Worm (Caenorhabditis elegans) whole organism, L4 larva: ENCODE measurements around the gene T05D4.5.

Source experiments
- F10B5.3 ChIP-seq: sonication (generic microtip); optimal IDR thresholded peaks from 2 replicates; lab custom pipeline; 2016; ENCODE audit warnings: mild to moderate bottlenecking, missing genetic modification characterization, missing compliant biosample characterization
- T20F7.1 ChIP-seq: fragments of 200-800 bp; sonication (Bioruptor generic); optimal IDR thresholded peaks from 2 replicates; lab custom pipeline; 2018; ENCODE audit warnings: mild to moderate bottlenecking, missing genetic modification characterization, missing compliant biosample characterization
- T26A8.4 ChIP-seq: fragments of 200-800 bp; sonication (Bioruptor generic); IDR thresholded peaks from 2 replicates; pipeline ENCODE4 v1.3.6; 2022; ENCODE audit warnings: missing genetic modification characterization, missing compliant biosample characterization
- Y105C5A.15 ChIP-seq: fragments of 200-800 bp; sonication (Bioruptor generic); IDR thresholded peaks from 2 replicates; pipeline ENCODE4 v1.3.6; 2022; ENCODE audit warnings: missing genetic modification characterization, missing compliant biosample characterization
- Y48G9A.11 ChIP-seq: fragments of 200-800 bp; sonication (Bioruptor generic); IDR thresholded peaks from 2 replicates; pipeline ENCODE4 v1.3.6; 2022; ENCODE audit warnings: missing genetic modification reagents, missing genetic modification characterization, missing compliant biosample characterization
- Y5F2A.4 ChIP-seq: fragments of 200-800 bp; sonication (Bioruptor generic); optimal IDR thresholded peaks from 2 replicates; lab custom pipeline; 2018; ENCODE audit warnings: mild to moderate bottlenecking, missing genetic modification characterization, missing compliant biosample characterization
- attf-4 ChIP-seq: sonication (generic microtip); optimal IDR thresholded peaks from 3 replicates; lab custom pipeline; 2017; ENCODE audit warnings: missing biosample characterization, missing genetic modification characterization
- ces-1 ChIP-seq: fragments of 150-350 bp; sonication (generic microtip); optimal IDR thresholded peaks from 4 replicates; lab custom pipeline; 2014; ENCODE audit warnings: missing biosample characterization, missing genetic modification reagents, missing genetic modification characterization
- cey-2 ChIP-seq: sonication (generic microtip); optimal IDR thresholded peaks from 3 replicates; lab custom pipeline; 2017; ENCODE audit warnings: missing genetic modification characterization, mild to moderate bottlenecking, missing compliant biosample characterization, antibody characterized with exemption, borderline replicate concordance; ENCODE audit not compliant: insufficient read depth
- ctbp-1 ChIP-seq: fragments of 200-800 bp; sonication (Bioruptor generic); IDR thresholded peaks from 2 replicates; pipeline ENCODE4 v1.3.6; 2022; ENCODE audit warnings: missing genetic modification reagents, missing genetic modification characterization, missing compliant biosample characterization
- daf-16 ChIP-seq, 3 experiments: sonication (generic microtip); optimal IDR thresholded peaks; 2 replicates each; lab custom pipeline; 2016 to 2017; ENCODE audit warnings: missing genetic modification characterization in 3 of 3, missing genetic modification reagents in 3 of 3, mild to moderate bottlenecking in 2 of 3, missing compliant biosample characterization in 2 of 3, missing biosample characterization in 1 of 3, moderate library complexity in 1 of 3
- daf-19 ChIP-seq: fragments of 200-800 bp; sonication (Bioruptor generic); conservative IDR thresholded peaks from 2 replicates; pipeline ENCODE4 v1.3.6; 2022; ENCODE audit warnings: missing genetic modification characterization, missing compliant biosample characterization
- daf-8 ChIP-seq: fragments of 200-800 bp; sonication (Bioruptor generic); IDR thresholded peaks from 2 replicates; pipeline ENCODE4 v1.3.6; 2022; ENCODE audit warnings: missing genetic modification characterization, missing compliant biosample characterization
- dmd-6 ChIP-seq: fragments of 200-800 bp; sonication (Bioruptor generic); IDR thresholded peaks from 2 replicates; pipeline ENCODE4 v1.3.6; 2022; ENCODE audit warnings: missing genetic modification reagents, missing genetic modification characterization, missing compliant biosample characterization
- duxl-1 ChIP-seq: sonication (generic microtip); optimal IDR thresholded peaks from 2 replicates; lab custom pipeline; 2016; ENCODE audit warnings: mild to moderate bottlenecking, missing genetic modification characterization, moderate library complexity, missing compliant biosample characterization; ENCODE audit not compliant: poor library complexity
- dve-1 ChIP-seq: sonication (generic microtip); optimal IDR thresholded peaks from 2 replicates; lab custom pipeline; 2017; ENCODE audit warnings: antibody characterized with exemption, mild to moderate bottlenecking, missing genetic modification characterization, missing compliant biosample characterization; ENCODE audit not compliant: insufficient read depth
- egl-27 ChIP-seq: sonication (generic microtip); optimal IDR thresholded peaks from 3 replicates; lab custom pipeline; 2017; ENCODE audit warnings: missing biosample characterization, missing genetic modification reagents, missing genetic modification characterization
- hlh-11 ChIP-seq: fragments of 200-800 bp; sonication (Bioruptor generic); optimal IDR thresholded peaks from 2 replicates; lab custom pipeline; 2018; ENCODE audit warnings: mild to moderate bottlenecking, missing genetic modification characterization, missing compliant biosample characterization
- hlh-30 ChIP-seq: sonication (generic microtip); optimal IDR thresholded peaks from 2 replicates; lab custom pipeline; 2017; ENCODE audit warnings: antibody characterized with exemption, mild to moderate bottlenecking, missing genetic modification characterization, missing compliant biosample characterization; ENCODE audit not compliant: insufficient read depth
- hmg-1.1 ChIP-seq: fragments of 200-800 bp; sonication (Bioruptor generic); IDR thresholded peaks from 2 replicates; pipeline ENCODE4 v1.3.6; 2022; ENCODE audit warnings: missing genetic modification reagents, missing genetic modification characterization, missing compliant biosample characterization
- lim-7 ChIP-seq: fragments of 200-800 bp; sonication (Bioruptor generic); IDR thresholded peaks from 2 replicates; pipeline ENCODE4 v1.3.6; 2022; ENCODE audit warnings: missing genetic modification characterization, missing compliant biosample characterization
- lin-38 ChIP-seq: fragments of 200-800 bp; sonication (Bioruptor generic); IDR thresholded peaks from 2 replicates; pipeline ENCODE4 v1.3.6; 2022; ENCODE audit warnings: missing genetic modification reagents, missing genetic modification characterization, missing compliant biosample characterization
- lsy-2 ChIP-seq, 2 experiments: fragments of 150-350 bp in 1 of 2; sonication (generic microtip) in 1 of 2; optimal IDR thresholded peaks; 2 replicates each; lab custom pipeline; 2014 to 2017; ENCODE audit warnings: missing biosample characterization in 2 of 2, missing genetic modification characterization in 2 of 2
- madf-5 ChIP-seq, 2 experiments: fragments of 200-800 bp; sonication (Bioruptor generic); IDR thresholded peaks; 2 replicates each; pipeline ENCODE4 v1.3.6; 2022; ENCODE audit warnings: missing compliant biosample characterization in 2 of 2, missing genetic modification characterization in 2 of 2
- mdl-1 ChIP-seq, 2 experiments: fragments of 150-350 bp in 1 of 2; sonication (generic microtip) in 1 of 2; optimal IDR thresholded peaks; 2 replicates each; lab custom pipeline; 2014 to 2017; ENCODE audit warnings: missing biosample characterization in 2 of 2, missing genetic modification characterization in 2 of 2
- mdt-29 ChIP-seq: fragments of 200-800 bp; sonication (Bioruptor generic); IDR thresholded peaks from 2 replicates; pipeline ENCODE4 v1.3.6; 2022; ENCODE audit warnings: missing genetic modification reagents, missing genetic modification characterization, missing compliant biosample characterization
- mep-1 ChIP-seq: fragments of 150-350 bp; sonication (generic microtip); optimal IDR thresholded peaks from 3 replicates; lab custom pipeline; 2014; ENCODE audit warnings: missing biosample characterization, missing genetic modification characterization
- nhr-10 ChIP-seq: fragments of 150-350 bp; optimal IDR thresholded peaks from 2 replicates; lab custom pipeline; 2014; ENCODE audit warnings: missing biosample characterization, missing genetic modification characterization
- nhr-102 ChIP-seq: sonication (generic microtip); optimal IDR thresholded peaks from 2 replicates; lab custom pipeline; 2016; ENCODE audit warnings: mild to moderate bottlenecking, missing genetic modification characterization, moderate library complexity, missing compliant biosample characterization
- nhr-28 ChIP-seq: fragments of 150-350 bp; optimal IDR thresholded peaks from 2 replicates; lab custom pipeline; 2014; ENCODE audit warnings: missing biosample characterization, missing genetic modification characterization
- nhr-76 ChIP-seq: fragments of 150-350 bp; optimal IDR thresholded peaks from 2 replicates; lab custom pipeline; 2014; ENCODE audit warnings: missing biosample characterization, missing genetic modification characterization
- pqm-1 ChIP-seq: sonication (generic microtip); optimal IDR thresholded peaks from 2 replicates; lab custom pipeline; 2017; ENCODE audit warnings: missing biosample characterization, missing genetic modification characterization
- set-16 ChIP-seq: fragments of 200-800 bp; sonication (Bioruptor generic); IDR thresholded peaks from 2 replicates; pipeline ENCODE4 v1.3.6; 2022; ENCODE audit warnings: missing genetic modification reagents, missing genetic modification characterization, missing compliant biosample characterization
- snpc-4 ChIP-seq: fragments of 150-350 bp; optimal IDR thresholded peaks from 2 replicates; lab custom pipeline; 2014; ENCODE audit warnings: missing biosample characterization, missing genetic modification characterization
- tag-97 ChIP-seq: fragments of 200-800 bp; sonication (Bioruptor generic); IDR thresholded peaks from 2 replicates; pipeline ENCODE4 v1.3.6; 2022; ENCODE audit warnings: missing genetic modification characterization, missing compliant biosample characterization
- zip-11 ChIP-seq: fragments of 200-800 bp; sonication (Bioruptor generic); IDR thresholded peaks from 2 replicates; pipeline ENCODE4 v1.3.6; 2022; ENCODE audit warnings: missing genetic modification characterization, missing compliant biosample characterization

Gene T05D4.5

ce11 chrIII:13625650-13626430 is 45.2 kb downstream of the T05D4.5 start (continued):
- TF ChIP-seq T20F7.1 (GFP tag; lab: Kevin White, UChicago) (no peak), mdt-29 (no peak), madf-5 (GFP tag; IDR thresholded peaks at IDR 0.05; lab: Robert Waterston, UW) (no peak), F10B5.3 (tag; lab: Kevin White, UChicago) (no peak), attf-4 (tag; lab: Kevin White, UChicago) (no peak)

ce11 chrIII:13626692-13627091 is 46.1 kb downstream of the T05D4.5 start, which contains the start of gene T12D8.5:
T12D8.5 (minus strand) TSS chrIII:13626786.
- TF ChIP-seq nhr-102, result no peak
- peak; percentile 82 for TF ChIP-seq hlh-11
- no peak for TF ChIP-seq ctbp-1
- TF ChIP-seq duxl-1 (tag; lab: Kevin White, UChicago), result no peak
- no peak for TF ChIP-seq lin-38 (GFP tag; lab: Robert Waterston, UW)
- TF ChIP-seq Y105C5A.15 (GFP tag; lab: Robert Waterston, UW), result no peak
- TF ChIP-seq cey-2 (tag; lab: Kevin White, UChicago), result no peak
- peak; percentile 49 for TF ChIP-seq nhr-28 (tag; lab: Kevin White, UChicago)
- TF ChIP-seq ces-1 (GFP tag; lab: Kevin White, UChicago), result no peak
- TF ChIP-seq hmg-1.1 (GFP tag; lab: Robert Waterston, UW), result no peak
- no peak for TF ChIP-seq nhr-10 (tag; lab: Kevin White, UChicago)
- TF ChIP-seq hlh-30, result peak; percentile 84
- TF ChIP-seq zip-11 (GFP tag; lab: Robert Waterston, UW), result no peak
- TF ChIP-seq daf-19 (GFP tag; lab: Robert Waterston, UW), result no peak
- TF ChIP-seq nhr-76, result no peak
- TF ChIP-seq dve-1 (tag; lab: Kevin White, UChicago), result peak; percentile 90
- TF ChIP-seq set-16 (GFP tag; lab: Robert Waterston, UW), result no peak
- no peak for TF ChIP-seq snpc-4
- peak; percentile 16 for TF ChIP-seq mep-1
- TF ChIP-seq Y48G9A.11 (GFP tag; lab: Robert Waterston, UW), result no peak
- TF ChIP-seq tag-97 (GFP tag; lab: Robert Waterston, UW), result no peak
- TF ChIP-seq lim-7 (GFP tag; lab: Robert Waterston, UW), result no peak
- peak; percentile 13 to 37 for TF ChIP-seq lsy-2 (tag; optimal IDR thresholded peaks at IDR 0.05; lab: Kevin White, UChicago)
- 0 out of 2 replicates have a peak, but pooled peaks have one; percentile 2 for TF ChIP-seq T26A8.4 (GFP tag; lab: Robert Waterston, UW)
- TF ChIP-seq mdl-1 (tag; optimal IDR thresholded peaks at IDR 0.05; lab: Kevin White, UChicago), result peak in 1 of 2 experiments; percentile 34
- no peak for TF ChIP-seq Y5F2A.4
- peak; percentile 80 for TF ChIP-seq pqm-1 (tag; lab: Kevin White, UChicago)
- TF ChIP-seq dmd-6, result peak; percentile 23; the same call in 1 of the 2 replicates
- peak in 1 of 2 experiments; percentile 9 for TF ChIP-seq daf-16 (GFP tag; optimal IDR thresholded peaks at IDR 0.05; lab: Kevin White, UChicago)
- peak; percentile 99 for TF ChIP-seq daf-16 (tag; optimal IDR thresholded peaks at IDR 0.05; lab: Kevin White, UChicago)
- TF ChIP-seq, all 104 proteins: peak for 11

ce11 chrIII:13630708-13631107 is 50.1 kb downstream of the T05D4.5 start, which contains the start of gene arrd-17:
arrd-17 (minus strand) TSS chrIII:13630808.
- TF ChIP-seq Y105C5A.15 (GFP tag; lab: Robert Waterston, UW) (no peak), egl-27 (tag; lab: Kevin White, UChicago) (no peak), daf-8 (no peak), dve-1 (tag; lab: Kevin White, UChicago) (no peak)
